Worm (Caenorhabditis elegans) whole organism, late embryonic: Measurements from ENCODE around the gene pqe-1.

Source experiments
- T23F11.4 ChIP-seq: fragments of 200-800 bp; sonication (Bioruptor generic); optimal IDR thresholded peaks from 2 replicates; lab custom pipeline; 2018; ENCODE audit warnings: mild to moderate bottlenecking, missing genetic modification characterization, missing compliant biosample characterization
- ama-1 ChIP-seq: fragments of 150-350 bp; optimal IDR thresholded peaks from 2 replicates; lab custom pipeline; 2014
- ceh-19 ChIP-seq: fragments of 200-800 bp; sonication (Bioruptor generic); optimal IDR thresholded peaks from 2 replicates; lab custom pipeline; 2018; ENCODE audit warnings: mild to moderate bottlenecking, missing genetic modification characterization, missing compliant biosample characterization
- ceh-34 ChIP-seq: sonication (generic microtip); optimal IDR thresholded peaks from 2 replicates; lab custom pipeline; 2016; ENCODE audit warnings: mild to moderate bottlenecking, missing genetic modification characterization, missing compliant biosample characterization
- elt-2 ChIP-seq: sonication (generic microtip); optimal IDR thresholded peaks from 2 replicates; lab custom pipeline; 2016; ENCODE audit warnings: missing genetic modification reagents, missing genetic modification characterization, missing compliant biosample characterization
- ets-4 ChIP-seq: sonication (generic microtip); optimal IDR thresholded peaks from 2 replicates; lab custom pipeline; 2016; ENCODE audit warnings: missing genetic modification characterization, missing compliant biosample characterization
- lin-11 ChIP-seq: fragments of 200-800 bp; sonication (Bioruptor generic); optimal IDR thresholded peaks from 2 replicates; lab custom pipeline; 2018; ENCODE audit warnings: mild to moderate bottlenecking, missing genetic modification characterization, missing compliant biosample characterization
- mec-3 ChIP-seq: sonication (generic microtip); optimal IDR thresholded peaks from 2 replicates; lab custom pipeline; 2016; ENCODE audit warnings: borderline replicate concordance, missing genetic modification characterization, missing compliant biosample characterization
- nfya-1 ChIP-seq: sonication (generic microtip); optimal IDR thresholded peaks from 2 replicates; lab custom pipeline; 2017; ENCODE audit warnings: missing genetic modification characterization, mild to moderate bottlenecking, missing compliant biosample characterization, antibody characterized with exemption, moderate library complexity
- nhr-11 ChIP-seq: fragments of 150-350 bp; optimal IDR thresholded peaks from 2 replicates; lab custom pipeline; 2014; ENCODE audit warnings: missing biosample characterization, missing genetic modification characterization
- pha-2 ChIP-seq: sonication (generic microtip); optimal IDR thresholded peaks from 2 replicates; lab custom pipeline; 2017; ENCODE audit warnings: mild to moderate bottlenecking, missing genetic modification characterization, missing compliant biosample characterization
- pqm-1 ChIP-seq: sonication (generic microtip); optimal IDR thresholded peaks from 2 replicates; lab custom pipeline; 2016; ENCODE audit warnings: missing genetic modification characterization, missing compliant biosample characterization
- syd-9 ChIP-seq: sonication (generic microtip); optimal IDR thresholded peaks from 2 replicates; lab custom pipeline; 2016; ENCODE audit warnings: mild to moderate bottlenecking, missing genetic modification characterization, moderate library complexity, missing compliant biosample characterization
- tbx-7 ChIP-seq: sonication (generic microtip); optimal IDR thresholded peaks from 2 replicates; lab custom pipeline; 2016; ENCODE audit warnings: missing genotype, missing genetic modification characterization, missing compliant biosample characterization

DNA sequence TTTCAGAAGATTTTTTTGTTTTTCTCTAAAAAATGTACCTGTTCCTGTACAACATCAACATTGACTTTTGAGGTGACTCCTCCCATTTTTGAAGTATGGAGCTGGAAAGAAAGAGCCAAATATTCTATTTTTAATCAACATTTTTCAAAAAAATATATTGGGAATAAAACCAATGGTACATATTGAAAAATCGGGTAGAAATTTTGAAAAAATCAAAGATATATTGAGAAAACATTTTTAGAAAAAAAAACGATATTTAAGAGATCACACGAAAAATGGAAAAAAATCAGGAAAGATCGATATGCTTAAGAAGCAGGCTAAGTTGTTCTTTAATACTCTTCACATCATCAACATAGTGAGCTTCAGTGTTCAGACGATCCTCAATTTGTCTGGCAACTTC lies 35.0 kb downstream of the pqe-1 start, which contains the start of gene glrx-21:
- TF ChIP-seq nhr-11 (no peak), pha-2 (tag; lab: Kevin White, UChicago) (no peak), ets-4 (tag; lab: Kevin White, UChicago) (no peak), ceh-19 (GFP tag; lab: Kevin White, UChicago) (no peak), ceh-34 (no peak), mec-3 (tag; lab: Kevin White, UChicago) (no peak), pqm-1 (no peak), ama-1 (lab: Kevin White, UChicago) (no peak), syd-9 (tag; lab: Kevin White, UChicago) (no peak), T23F11.4 (no peak), nfya-1 (tag; lab: Kevin White, UChicago) (no peak), elt-2 (tag; lab: Kevin White, UChicago) (no peak), lin-11 (no peak), tbx-7 (tag; lab: Kevin White, UChicago) (no peak)
